Worm (Caenorhabditis elegans): Measurements from ENCODE around the gene ZK105.13.

- TF ChIP-seq F13H6.1 (tag; optimal IDR thresholded peaks at IDR 0.05): no peak
- TF ChIP-seq pqm-1 (tag; optimal IDR thresholded peaks at IDR 0.05): no peak
- TF ChIP-seq pha-4 (tag; optimal IDR thresholded peaks at IDR 0.05): no peak
- no peak for TF ChIP-seq hlh-30 (tag; optimal IDR thresholded peaks at IDR 0.05; ENCODE audit: insufficient read depth)
- no peak for TF ChIP-seq T23F11.4 (GFP tag; optimal IDR thresholded peaks at IDR 0.05)
These were observed 28.9 kb upstream of the ZK105.13 start for ce11 chrV:7741918-7742317.
